Worm (Caenorhabditis elegans) whole organism, L1 larva: ENCODE data around the gene VY10G11R.1.

Source experiments
- C04F5.9 ChIP-seq: sonication (generic microtip); optimal IDR thresholded peaks from 2 replicates; lab custom pipeline; 2016; ENCODE audit warnings: missing genetic modification characterization, missing compliant biosample characterization
- C16A3.4 ChIP-seq: fragments of 150-350 bp; optimal IDR thresholded peaks from 2 replicates; lab custom pipeline; 2014; ENCODE audit warnings: missing biosample characterization, missing genetic modification characterization
- C34B4.2 ChIP-seq: sonication (generic microtip); optimal IDR thresholded peaks from 2 replicates; lab custom pipeline; 2017; ENCODE audit warnings: mild to moderate bottlenecking, missing genetic modification characterization, missing compliant biosample characterization
- aha-1 ChIP-seq: fragments of 150-350 bp; optimal IDR thresholded peaks from 2 replicates; lab custom pipeline; 2014; ENCODE audit warnings: missing biosample characterization, missing genetic modification characterization
- aly-2 ChIP-seq: fragments of 150-350 bp; optimal IDR thresholded peaks from 2 replicates; lab custom pipeline; 2014; ENCODE audit warnings: missing biosample characterization, missing genetic modification characterization
- ceh-8 ChIP-seq: fragments of 200-800 bp; sonication (Bioruptor generic); optimal IDR thresholded peaks from 2 replicates; lab custom pipeline; 2018; ENCODE audit warnings: mild to moderate bottlenecking, missing genetic modification characterization, moderate library complexity, missing compliant biosample characterization
- ceh-82 ChIP-seq, 3 experiments: fragments of 150-350 bp in 1 of 3; sonication (generic microtip) in 2 of 3; optimal IDR thresholded peaks; 2 replicates each; lab custom pipeline; 2014 to 2017; ENCODE audit warnings: missing biosample characterization in 3 of 3, missing genetic modification characterization in 3 of 3
- ceh-90 ChIP-seq: sonication (generic microtip); optimal IDR thresholded peaks from 2 replicates; lab custom pipeline; 2016; ENCODE audit warnings: missing genetic modification characterization, missing compliant biosample characterization
- dpl-1 ChIP-seq, 3 experiments: fragments of 150-350 bp in 2 of 3; sonication (generic microtip) in 1 of 3; optimal IDR thresholded peaks; 2 replicates each; lab custom pipeline; 2014 to 2017; ENCODE audit warnings: missing biosample characterization in 3 of 3, missing genetic modification characterization in 3 of 3, missing genetic modification reagents in 3 of 3
- dsc-1 ChIP-seq: sonication (generic microtip); optimal IDR thresholded peaks from 2 replicates; lab custom pipeline; 2016; ENCODE audit warnings: mild to moderate bottlenecking, missing genetic modification characterization, missing compliant biosample characterization
- efl-1 ChIP-seq, 4 experiments: fragments of 150-350 bp; optimal IDR thresholded peaks in 3 of 4; peaks in 1 of 4; 1 replicate in 1 of 4; 2 replicates in 3 of 4; lab custom pipeline; 2014; ENCODE audit warnings: missing biosample characterization in 2 of 4, missing genetic modification characterization in 2 of 4, missing genetic modification reagents in 2 of 4
- efl-3 ChIP-seq: fragments of 200-800 bp; sonication (Bioruptor generic); optimal IDR thresholded peaks from 2 replicates; lab custom pipeline; 2018; ENCODE audit warnings: mild to moderate bottlenecking, missing genetic modification characterization, missing compliant biosample characterization
- egl-13 ChIP-seq: sonication (generic microtip); optimal IDR thresholded peaks from 2 replicates; lab custom pipeline; 2016; ENCODE audit warnings: missing genotype, missing genetic modification reagents, missing genetic modification characterization, missing compliant biosample characterization
- elt-2 ChIP-seq: sonication (generic microtip); optimal IDR thresholded peaks from 2 replicates; lab custom pipeline; 2016; ENCODE audit warnings: missing genetic modification characterization, mild to moderate bottlenecking, inconsistent platforms, missing compliant biosample characterization, missing genetic modification reagents
- ets-5 ChIP-seq: fragments of 200-800 bp; sonication (Bioruptor generic); IDR thresholded peaks from 2 replicates; pipeline ENCODE4 v1.3.6; 2022; ENCODE audit warnings: missing genetic modification characterization, missing compliant biosample characterization
- fkh-10 ChIP-seq: sonication (generic microtip); optimal IDR thresholded peaks from 2 replicates; lab custom pipeline; 2017; ENCODE audit warnings: missing biosample characterization, missing genetic modification reagents, missing genetic modification characterization
- fkh-4 ChIP-seq: sonication (generic microtip); optimal IDR thresholded peaks from 2 replicates; lab custom pipeline; 2016; ENCODE audit warnings: missing compliant biosample characterization, missing genetic modification characterization, borderline replicate concordance
- lin-14 ChIP-seq: fragments of 200-800 bp; sonication (Bioruptor generic); optimal IDR thresholded peaks from 2 replicates; lab custom pipeline; 2018; ENCODE audit warnings: mild to moderate bottlenecking, missing genetic modification characterization, moderate library complexity, missing compliant biosample characterization
- lin-35 ChIP-seq, 2 experiments: fragments of 150-350 bp; optimal IDR thresholded peaks; 2 replicates each; lab custom pipeline; 2014; ENCODE audit warnings: missing biosample characterization in 2 of 2, missing genetic modification characterization in 2 of 2, missing genetic modification reagents in 2 of 2
- lin-39 ChIP-seq: fragments of 150-350 bp; optimal IDR thresholded peaks from 2 replicates; lab custom pipeline; 2014; ENCODE audit warnings: missing biosample characterization, missing genetic modification reagents, missing genetic modification characterization
- lir-3 ChIP-seq: sonication (generic microtip); optimal IDR thresholded peaks from 2 replicates; lab custom pipeline; 2016; ENCODE audit warnings: mild to moderate bottlenecking, missing genetic modification characterization, moderate library complexity, missing compliant biosample characterization; ENCODE audit not compliant: poor library complexity
- lsy-2 ChIP-seq, 2 experiments: fragments of 150-350 bp; optimal IDR thresholded peaks; 2 replicates each; lab custom pipeline; 2014; ENCODE audit warnings: missing biosample characterization in 2 of 2, missing genetic modification characterization in 2 of 2
- mef-2 ChIP-seq: fragments of 150-350 bp; optimal IDR thresholded peaks from 2 replicates; lab custom pipeline; 2014; ENCODE audit warnings: missing biosample characterization, missing genetic modification characterization
- nhr-19 ChIP-seq: fragments of 200-800 bp; sonication (Bioruptor generic); conservative IDR thresholded peaks from 2 replicates; pipeline ENCODE4 v1.3.6; 2022; ENCODE audit warnings: missing genetic modification characterization, missing compliant biosample characterization
- nhr-20 ChIP-seq: sonication (generic microtip); optimal IDR thresholded peaks from 2 replicates; lab custom pipeline; 2016; ENCODE audit warnings: mild to moderate bottlenecking, missing genetic modification characterization, missing compliant biosample characterization
- nhr-47 ChIP-seq: sonication (generic microtip); optimal IDR thresholded peaks from 2 replicates; lab custom pipeline; 2016; ENCODE audit warnings: mild to moderate bottlenecking, missing genetic modification characterization, moderate library complexity, missing compliant biosample characterization
- nhr-71 ChIP-seq: sonication (generic microtip); optimal IDR thresholded peaks from 2 replicates; lab custom pipeline; 2016; ENCODE audit warnings: mild to moderate bottlenecking, missing genetic modification characterization, moderate library complexity, missing compliant biosample characterization
- nhr-77 ChIP-seq: fragments of 150-350 bp; optimal IDR thresholded peaks from 2 replicates; lab custom pipeline; 2014; ENCODE audit warnings: missing biosample characterization, missing genetic modification characterization
- nhr-85 ChIP-seq: sonication (generic microtip); peaks from one replicate; lab custom pipeline; 2016; ENCODE audit warnings: missing genetic modification characterization, inconsistent platforms, missing compliant biosample characterization
- nhr-90 ChIP-seq: sonication (generic microtip); optimal IDR thresholded peaks from 2 replicates; lab custom pipeline; 2016; ENCODE audit warnings: mild to moderate bottlenecking, missing genetic modification characterization, missing compliant biosample characterization; ENCODE audit not compliant: poor library complexity
- pax-3 ChIP-seq: fragments of 200-800 bp; sonication (Bioruptor generic); optimal IDR thresholded peaks from 2 replicates; lab custom pipeline; 2018; ENCODE audit warnings: mild to moderate bottlenecking, missing genetic modification characterization, moderate library complexity, missing compliant biosample characterization
- rnt-1 ChIP-seq: sonication (generic microtip); optimal IDR thresholded peaks from 2 replicates; lab custom pipeline; 2016; ENCODE audit warnings: mild to moderate bottlenecking, missing genetic modification characterization, moderate library complexity, missing compliant biosample characterization
- skn-1 ChIP-seq: fragments of 150-350 bp; optimal IDR thresholded peaks from 2 replicates; lab custom pipeline; 2014; ENCODE audit warnings: missing biosample characterization, missing genetic modification characterization
- snu-23 ChIP-seq: sonication (generic microtip); optimal IDR thresholded peaks from 2 replicates; lab custom pipeline; 2016; ENCODE audit warnings: missing genetic modification characterization, missing compliant biosample characterization
- sox-4 ChIP-seq: sonication (generic microtip); optimal IDR thresholded peaks from 2 replicates; lab custom pipeline; 2016; ENCODE audit warnings: missing genetic modification characterization, missing compliant biosample characterization
- sptf-1 ChIP-seq: fragments of 150-350 bp; optimal IDR thresholded peaks from 2 replicates; lab custom pipeline; 2014; ENCODE audit warnings: missing biosample characterization, missing genetic modification characterization
- swsn-7 ChIP-seq: sonication (generic microtip); optimal IDR thresholded peaks from 2 replicates; lab custom pipeline; 2016; ENCODE audit warnings: missing genetic modification characterization, missing compliant biosample characterization
- tlp-1 ChIP-seq: fragments of 150-350 bp; optimal IDR thresholded peaks from 2 replicates; lab custom pipeline; 2014; ENCODE audit warnings: missing biosample characterization, missing genetic modification characterization
- vab-15 ChIP-seq: sonication (generic microtip); optimal IDR thresholded peaks from 2 replicates; lab custom pipeline; 2017; ENCODE audit warnings: missing genotype, mild to moderate bottlenecking, missing genetic modification characterization, missing compliant biosample characterization
- zip-4 ChIP-seq: fragments of 200-800 bp; sonication (Bioruptor generic); optimal IDR thresholded peaks from 2 replicates; lab custom pipeline; 2018; ENCODE audit warnings: mild to moderate bottlenecking, missing genetic modification characterization, moderate library complexity, missing compliant biosample characterization

The VY10G11R.1 gene

ce11 chrIV:16496491-16496890 is 25.7 kb upstream of the VY10G11R.1 start:
- peak; percentile 19 for TF ChIP-seq snu-23
- TF ChIP-seq nhr-19 (GFP tag; lab: Robert Waterston, UW), result no peak
- peak; percentile 34 for TF ChIP-seq rnt-1 (tag; lab: Kevin White, UChicago)
- peak; percentile 68 for TF ChIP-seq dsc-1 (tag; lab: Kevin White, UChicago)
- no peak for TF ChIP-seq efl-1 (optimal IDR thresholded peaks at IDR 0.05; lab: Kevin White, UChicago)
- TF ChIP-seq efl-1 (GFP tag; optimal IDR thresholded peaks at IDR 0.05 in 1 of 2; lab: Kevin White, UChicago), result peak in 1 of 2 experiments; percentile 89
- TF ChIP-seq nhr-71, result peak; percentile 45
- TF ChIP-seq skn-1 (tag; lab: Kevin White, UChicago), result peak; percentile 38
- peak; percentile 58 for TF ChIP-seq lin-14
- peak in 1 of 3 experiments; percentile 9 for TF ChIP-seq ceh-82 (tag; optimal IDR thresholded peaks at IDR 0.05; lab: Kevin White, UChicago)
- no peak for TF ChIP-seq sox-4 (tag; lab: Kevin White, UChicago)
- peak; percentile 44 for TF ChIP-seq nhr-85
- TF ChIP-seq C34B4.2 (tag; lab: Kevin White, UChicago), result no peak
- TF ChIP-seq, all 84 proteins: peak for 9

DNA sequence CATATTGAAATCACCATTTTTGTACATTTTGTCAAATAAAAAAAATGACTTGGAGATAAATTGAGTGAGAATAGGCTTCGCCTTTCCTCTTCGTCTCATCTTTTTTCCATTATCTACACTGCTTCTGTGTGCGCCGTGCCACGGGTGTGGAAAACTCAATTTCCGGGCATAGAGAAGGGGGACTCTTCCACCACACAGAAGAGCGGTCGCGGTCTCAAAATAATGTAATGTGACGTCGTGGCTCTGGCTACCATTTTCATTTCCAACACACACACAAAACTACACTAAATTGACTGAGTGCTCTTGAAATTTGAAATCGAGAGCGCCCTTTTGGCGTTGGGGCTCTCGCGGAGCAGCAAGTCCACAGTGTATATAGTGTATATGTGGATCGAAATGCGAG is 23.2 kb upstream of the VY10G11R.1 start:
- no peak for TF ChIP-seq tlp-1 (tag; lab: Kevin White, UChicago)
- no peak for TF ChIP-seq vab-15
- peak; percentile 42 for TF ChIP-seq fkh-10 (GFP tag; lab: Kevin White, UChicago)
- TF ChIP-seq dsc-1 (tag; lab: Kevin White, UChicago), result peak; percentile 5
- TF ChIP-seq lin-35 (GFP tag; optimal IDR thresholded peaks at IDR 0.05; lab: Kevin White, UChicago), result no peak
- TF ChIP-seq efl-3 (GFP tag; lab: Kevin White, UChicago), result no peak
- TF ChIP-seq elt-2 (tag; lab: Kevin White, UChicago), result no peak
- TF ChIP-seq ceh-90 (tag; lab: Kevin White, UChicago), result no peak
- TF ChIP-seq nhr-77 (tag; lab: Kevin White, UChicago), result no peak
- TF ChIP-seq nhr-85, result peak; percentile 41
- TF ChIP-seq fkh-4 (tag; lab: Kevin White, UChicago), result no peak
- peak; percentile 65 for TF ChIP-seq lin-14
- TF ChIP-seq sptf-1 (tag; lab: Kevin White, UChicago), result no peak
- no peak for TF ChIP-seq zip-4 (GFP tag; lab: Kevin White, UChicago)
- no peak for TF ChIP-seq lin-39 (tag; lab: Kevin White, UChicago)
- no peak for TF ChIP-seq efl-1 (optimal IDR thresholded peaks at IDR 0.05; lab: Kevin White, UChicago)
- TF ChIP-seq efl-1 (GFP tag; optimal IDR thresholded peaks at IDR 0.05 in 1 of 2; lab: Kevin White, UChicago), result peak in 1 of 2 experiments; percentile 30
- TF ChIP-seq pax-3 (tag; lab: Kevin White, UChicago), result no peak
- no peak for TF ChIP-seq ceh-8
- TF ChIP-seq nhr-90 (tag; lab: Kevin White, UChicago), result no peak
- TF ChIP-seq swsn-7 (tag; lab: Kevin White, UChicago), result no peak
- TF ChIP-seq nhr-47 (tag; lab: Kevin White, UChicago), result no peak
- no peak for TF ChIP-seq lir-3 (tag; lab: Kevin White, UChicago)

ce11 chrIV:16492937-16493336 is 22.1 kb upstream of the VY10G11R.1 start:
- TF ChIP-seq C04F5.9 (tag; lab: Kevin White, UChicago) (no peak), aly-2 (tag; lab: Kevin White, UChicago) (no peak), aha-1 (tag; lab: Kevin White, UChicago) (no peak), ets-5 (GFP tag; lab: Robert Waterston, UW) (no peak), nhr-19 (GFP tag; lab: Robert Waterston, UW) (no peak), ceh-82 (tag; optimal IDR thresholded peaks at IDR 0.05; lab: Kevin White, UChicago) (no peak), nhr-20 (tag; lab: Kevin White, UChicago) (no peak), efl-3 (GFP tag; lab: Kevin White, UChicago) (no peak), C16A3.4 (tag; lab: Kevin White, UChicago) (no peak), efl-1 (optimal IDR thresholded peaks at IDR 0.05; lab: Kevin White, UChicago) (no peak), efl-1 (GFP tag; optimal IDR thresholded peaks at IDR 0.05 in 1 of 2; lab: Kevin White, UChicago) (no peak), lsy-2 (tag; optimal IDR thresholded peaks at IDR 0.05; lab: Kevin White, UChicago) (no peak), dpl-1 (GFP tag; optimal IDR thresholded peaks at IDR 0.05; lab: Kevin White, UChicago) (no peak), mef-2 (tag; lab: Kevin White, UChicago) (no peak), egl-13 (tag; lab: Kevin White, UChicago) (no peak)
- TF ChIP-seq, all 84 proteins: peak for 0
